Worm (Caenorhabditis elegans) whole organism, young adult: ENCODE results near the gene C33D3.4.

Source experiments
- B0035.1 ChIP-seq: sonication (generic microtip); optimal IDR thresholded peaks from 2 replicates; lab custom pipeline; 2016; ENCODE audit warnings: missing genetic modification characterization, mild to moderate bottlenecking, missing compliant biosample characterization, missing genotype, missing genetic modification reagents
- B0261.1 ChIP-seq: sonication (generic microtip); optimal IDR thresholded peaks from 2 replicates; lab custom pipeline; 2016; ENCODE audit warnings: mild to moderate bottlenecking, missing genetic modification characterization, moderate library complexity, missing compliant biosample characterization
- B0336.3 ChIP-seq: fragments of 200-800 bp; sonication (Bioruptor generic); IDR thresholded peaks from 2 replicates; pipeline ENCODE4 v1.3.6; 2022; ENCODE audit warnings: missing genetic modification characterization, missing compliant biosample characterization
- C06A6.2 ChIP-seq: fragments of 200-800 bp; sonication (Bioruptor generic); conservative IDR thresholded peaks from 2 replicates; pipeline ENCODE4 v1.3.6; 2022; ENCODE audit warnings: missing genetic modification characterization, missing compliant biosample characterization
- C17E4.6 ChIP-seq: fragments of 200-800 bp; sonication (Bioruptor generic); IDR thresholded peaks from 2 replicates; pipeline ENCODE4 v1.3.6; 2022; ENCODE audit warnings: missing genetic modification reagents, missing genetic modification characterization, missing compliant biosample characterization
- F39B2.1 ChIP-seq: fragments of 200-800 bp; sonication (Bioruptor generic); IDR thresholded peaks from 2 replicates; pipeline ENCODE4 v1.3.6; 2022; ENCODE audit warnings: missing genetic modification reagents, missing genetic modification characterization, missing compliant biosample characterization
- F55B11.4 ChIP-seq: sonication (generic microtip); optimal IDR thresholded peaks from 2 replicates; lab custom pipeline; 2016; ENCODE audit warnings: missing compliant biosample characterization, missing genetic modification characterization, borderline replicate concordance; ENCODE audit not compliant: insufficient read depth
- K11D2.4 ChIP-seq: fragments of 200-800 bp; sonication (Bioruptor generic); IDR thresholded peaks from 2 replicates; pipeline ENCODE4 v1.3.6; 2022; ENCODE audit warnings: missing genetic modification reagents, missing genetic modification characterization, missing compliant biosample characterization
- T07F8.4 ChIP-seq: sonication (generic microtip); optimal IDR thresholded peaks from 2 replicates; lab custom pipeline; 2016; ENCODE audit warnings: mild to moderate bottlenecking, missing genetic modification characterization, moderate library complexity, missing compliant biosample characterization
- T26A5.8 ChIP-seq: sonication (generic microtip); optimal IDR thresholded peaks from 2 replicates; lab custom pipeline; 2016; ENCODE audit warnings: missing genetic modification characterization, missing compliant biosample characterization
- Y56A3A.18 ChIP-seq: fragments of 200-800 bp; sonication (Bioruptor generic); IDR thresholded peaks from 2 replicates; pipeline ENCODE4 v1.3.6; 2022; ENCODE audit warnings: missing genetic modification reagents, missing genetic modification characterization, missing compliant biosample characterization
- Y67H2A.10 ChIP-seq: fragments of 200-800 bp; sonication (Bioruptor generic); conservative IDR thresholded peaks from 2 replicates; pipeline ENCODE4 v1.3.6; 2022; ENCODE audit warnings: missing genetic modification reagents, missing genetic modification characterization, missing compliant biosample characterization
- atf-7 ChIP-seq: sonication (generic microtip); optimal IDR thresholded peaks from 2 replicates; lab custom pipeline; 2017; ENCODE audit warnings: mild to moderate bottlenecking, missing genetic modification characterization, missing compliant biosample characterization
- cebp-1 ChIP-seq, 2 experiments: fragments of 200-800 bp in 1 of 2; sonication (Bioruptor generic) in 1 of 2; sonication (generic microtip) in 1 of 2; IDR thresholded peaks in 1 of 2; optimal IDR thresholded peaks in 1 of 2; 2 replicates each; pipeline versions ENCODE4 v1.3.6 to Lab custom; 2017 to 2022; ENCODE audit warnings: missing compliant biosample characterization in 2 of 2, missing genetic modification characterization in 2 of 2, mild to moderate bottlenecking in 1 of 2, missing genetic modification reagents in 1 of 2, moderate library complexity in 1 of 2
- cebp-2 ChIP-seq: fragments of 200-800 bp; sonication (Bioruptor generic); IDR thresholded peaks from 2 replicates; pipeline ENCODE4 v1.3.6; 2022; ENCODE audit warnings: missing genetic modification characterization, missing compliant biosample characterization
- ceh-100 ChIP-seq: fragments of 200-800 bp; sonication (Bioruptor generic); IDR thresholded peaks from 2 replicates; pipeline ENCODE4 v1.3.6; 2022; ENCODE audit warnings: missing genetic modification reagents, missing genetic modification characterization, missing compliant biosample characterization
- ceh-27 ChIP-seq: fragments of 200-800 bp; sonication (Bioruptor generic); optimal IDR thresholded peaks from 2 replicates; lab custom pipeline; 2018; ENCODE audit warnings: mild to moderate bottlenecking, missing genetic modification characterization, moderate library complexity, missing compliant biosample characterization
- ceh-40 ChIP-seq: fragments of 200-800 bp; sonication (Bioruptor generic); IDR thresholded peaks from 2 replicates; pipeline ENCODE4 v1.3.6; 2022; ENCODE audit warnings: missing genetic modification characterization, missing compliant biosample characterization
- ceh-91 ChIP-seq: fragments of 200-800 bp; sonication (Bioruptor generic); IDR thresholded peaks from 2 replicates; pipeline ENCODE4 v1.3.6; 2022; ENCODE audit warnings: missing genetic modification reagents, missing genetic modification characterization, missing compliant biosample characterization
- egl-18 ChIP-seq: fragments of 200-800 bp; sonication (Bioruptor generic); IDR thresholded peaks from 2 replicates; pipeline ENCODE4 v1.3.6; 2022; ENCODE audit warnings: missing genetic modification reagents, missing genetic modification characterization, missing compliant biosample characterization
- egl-44 ChIP-seq: fragments of 200-800 bp; sonication (Bioruptor generic); IDR thresholded peaks from 2 replicates; pipeline ENCODE4 v1.3.6; 2022; ENCODE audit warnings: missing genetic modification reagents, missing genetic modification characterization, missing compliant biosample characterization
- fkh-3 ChIP-seq: sonication (generic microtip); optimal IDR thresholded peaks from 2 replicates; lab custom pipeline; 2016; ENCODE audit warnings: mild to moderate bottlenecking, missing genetic modification characterization, missing compliant biosample characterization
- gei-17 ChIP-seq: fragments of 200-800 bp; sonication (Bioruptor generic); optimal IDR thresholded peaks from 2 replicates; lab custom pipeline; 2018; ENCODE audit warnings: mild to moderate bottlenecking, missing genetic modification characterization, missing compliant biosample characterization
- hmg-20 ChIP-seq: fragments of 200-800 bp; sonication (Bioruptor generic); IDR thresholded peaks from 2 replicates; pipeline ENCODE4 v1.3.6; 2022; ENCODE audit warnings: missing genetic modification reagents, missing genetic modification characterization, missing compliant biosample characterization
- lag-1 ChIP-seq: fragments of 200-800 bp; sonication (Bioruptor generic); IDR thresholded peaks from 2 replicates; pipeline ENCODE4 v1.3.6; 2022; ENCODE audit warnings: missing genetic modification reagents, missing genetic modification characterization, missing compliant biosample characterization
- lin-40 ChIP-seq: sonication (generic microtip); optimal IDR thresholded peaks from 2 replicates; lab custom pipeline; 2016; ENCODE audit warnings: missing genetic modification characterization, mild to moderate bottlenecking, missing compliant biosample characterization, missing genotype, missing genetic modification reagents
- madf-3 ChIP-seq: fragments of 200-800 bp; sonication (Bioruptor generic); IDR thresholded peaks from 2 replicates; pipeline ENCODE4 v1.3.6; 2022; ENCODE audit warnings: missing genetic modification reagents, missing genetic modification characterization, missing compliant biosample characterization
- madf-8 ChIP-seq: fragments of 200-800 bp; sonication (Bioruptor generic); conservative IDR thresholded peaks from 2 replicates; pipeline ENCODE4 v1.3.6; 2022; ENCODE audit warnings: missing genetic modification reagents, missing genetic modification characterization, missing compliant biosample characterization
- nfya-1 ChIP-seq: sonication (generic microtip); optimal IDR thresholded peaks from 2 replicates; lab custom pipeline; 2017; ENCODE audit warnings: antibody characterized with exemption, missing compliant biosample characterization, missing genetic modification characterization, borderline replicate concordance; ENCODE audit not compliant: insufficient read depth
- nhr-120 ChIP-seq: fragments of 200-800 bp; sonication (Bioruptor generic); IDR thresholded peaks from 2 replicates; pipeline ENCODE4 v1.3.6; 2022; ENCODE audit warnings: missing genetic modification characterization, missing compliant biosample characterization
- nhr-27 ChIP-seq: fragments of 200-800 bp; sonication (Bioruptor generic); optimal IDR thresholded peaks from 2 replicates; lab custom pipeline; 2018; ENCODE audit warnings: mild to moderate bottlenecking, missing genetic modification characterization, moderate library complexity, missing compliant biosample characterization
- pbrm-1 ChIP-seq: fragments of 200-800 bp; sonication (Bioruptor generic); IDR thresholded peaks from 2 replicates; pipeline ENCODE4 v1.3.6; 2022; ENCODE audit warnings: missing genetic modification reagents, missing genetic modification characterization, missing compliant biosample characterization
- repo-1 ChIP-seq: sonication (generic microtip); optimal IDR thresholded peaks from 2 replicates; lab custom pipeline; 2017; ENCODE audit warnings: mild to moderate bottlenecking, missing genetic modification characterization, missing compliant biosample characterization
- snpc-1.1 ChIP-seq: sonication (generic microtip); optimal IDR thresholded peaks from 2 replicates; lab custom pipeline; 2017; ENCODE audit warnings: missing genetic modification characterization, mild to moderate bottlenecking, missing compliant biosample characterization, antibody characterized with exemption, moderate library complexity, missing genotype, missing genetic modification reagents; ENCODE audit not compliant: insufficient read depth
- snpc-1.3 ChIP-seq: sonication (generic microtip); optimal IDR thresholded peaks from 2 replicates; lab custom pipeline; 2017; ENCODE audit warnings: missing genetic modification characterization, mild to moderate bottlenecking, missing compliant biosample characterization, antibody characterized with exemption, moderate library complexity, missing genotype, missing genetic modification reagents; ENCODE audit not compliant: insufficient read depth
- tbp1 ChIP-seq: fragments of 200-800 bp; sonication (Bioruptor generic); optimal IDR thresholded peaks from 2 replicates; lab custom pipeline; 2018; ENCODE audit warnings: mild to moderate bottlenecking, missing genetic modification characterization, missing compliant biosample characterization
- tbx-9 ChIP-seq: sonication (generic microtip); optimal IDR thresholded peaks from 2 replicates; lab custom pipeline; 2016; ENCODE audit warnings: borderline replicate concordance, missing genetic modification characterization, inconsistent platforms, missing compliant biosample characterization
- tlf-1 ChIP-seq: fragments of 200-800 bp; sonication (Bioruptor generic); optimal IDR thresholded peaks from 2 replicates; lab custom pipeline; 2018; ENCODE audit warnings: mild to moderate bottlenecking, missing genetic modification characterization, missing compliant biosample characterization
- unc-130 ChIP-seq: sonication (generic microtip); optimal IDR thresholded peaks from 2 replicates; lab custom pipeline; 2016; ENCODE audit warnings: missing genetic modification reagents, missing genetic modification characterization, missing compliant biosample characterization
- ztf-18 ChIP-seq: sonication (generic microtip); optimal IDR thresholded peaks from 2 replicates; lab custom pipeline; 2016; ENCODE audit warnings: missing genotype, mild to moderate bottlenecking, missing genetic modification characterization, missing compliant biosample characterization
- ztf-22 ChIP-seq: fragments of 200-800 bp; sonication (Bioruptor generic); optimal IDR thresholded peaks from 2 replicates; lab custom pipeline; 2018; ENCODE audit warnings: mild to moderate bottlenecking, missing genetic modification characterization, moderate library complexity, missing compliant biosample characterization
- ztf-6 ChIP-seq: fragments of 200-800 bp; sonication (Bioruptor generic); IDR thresholded peaks from 2 replicates; pipeline ENCODE4 v1.3.6; 2022; ENCODE audit warnings: missing genetic modification reagents, missing genetic modification characterization, missing compliant biosample characterization

The C33D3.4 gene

ce11 chrX:10482272-10482671 is 6.6 kb upstream of the C33D3.4 start:
- TF ChIP-seq ceh-91 (GFP tag; lab: Robert Waterston, UW) (no peak), tbx-9 (tag; lab: Kevin White, UChicago) (no peak), C17E4.6 (no peak), egl-18 (GFP tag; lab: Robert Waterston, UW) (no peak)

- TF ChIP-seq snpc-1.3 (tag; lab: Kevin White, UChicago), result no peak
- no peak for TF ChIP-seq repo-1 (tag; lab: Kevin White, UChicago)
- TF ChIP-seq B0336.3, result no peak
Measured at ce11 chrX:10485300-10485755, 3.5 kb upstream of the C33D3.4 start, which contains the start of gene C33D3.3. Gene C33D3.3 (plus strand): TSS chrX:10485350.

ce11 chrX:10491044-10491443 is 2.2 kb downstream of the C33D3.4 start, which contains the start of gene C33D3.5:
Gene C33D3.5 (plus strand): TSS chrX:10491344.
- TF ChIP-seq B0035.1 (tag; lab: Kevin White, UChicago) (no peak), unc-130 (GFP tag; lab: Kevin White, UChicago) (no peak), hmg-20 (GFP tag; lab: Robert Waterston, UW) (no peak), nhr-27 (tag; lab: Kevin White, UChicago) (no peak), repo-1 (tag; lab: Kevin White, UChicago) (no peak), ztf-22 (no peak), madf-8 (GFP tag; lab: Robert Waterston, UW) (no peak), egl-44 (no peak), T26A5.8 (tag; lab: Kevin White, UChicago) (no peak), nfya-1 (no peak), Y56A3A.18 (no peak), lag-1 (no peak), ztf-18 (tag; lab: Kevin White, UChicago) (no peak), ceh-40 (GFP tag; lab: Robert Waterston, UW) (no peak), ztf-6 (GFP tag; lab: Robert Waterston, UW) (no peak), F39B2.1 (GFP tag; lab: Robert Waterston, UW) (no peak), fkh-3 (tag; lab: Kevin White, UChicago) (no peak), cebp-2 (GFP tag; lab: Robert Waterston, UW) (no peak), pbrm-1 (no peak), lin-40 (tag; lab: Kevin White, UChicago) (no peak)

ce11 chrX:10491875-10492523 is 3.1 kb downstream of the C33D3.4 start:
- TF ChIP-seq ceh-40 (GFP tag; lab: Robert Waterston, UW) (no peak), cebp-1 (GFP tag; IDR thresholded peaks at IDR 0.05; lab: Robert Waterston, UW) (no peak), cebp-1 (tag; optimal IDR thresholded peaks at IDR 0.05; lab: Kevin White, UChicago) (no peak), B0261.1 (tag; lab: Kevin White, UChicago) (no peak), snpc-1.1 (tag; lab: Kevin White, UChicago) (no peak), tbp1 (GFP tag; lab: Kevin White, UChicago) (no peak), lag-1 (no peak), T07F8.4 (tag; lab: Kevin White, UChicago) (no peak), nfya-1 (no peak), repo-1 (tag; lab: Kevin White, UChicago) (no peak), tlf-1 (GFP tag; lab: Kevin White, UChicago) (no peak), ceh-27 (GFP tag; lab: Kevin White, UChicago) (no peak), K11D2.4 (no peak), nhr-120 (no peak), gei-17 (GFP tag; lab: Kevin White, UChicago) (no peak), C06A6.2 (GFP tag; lab: Robert Waterston, UW) (no peak), atf-7 (tag; lab: Kevin White, UChicago) (no peak), ceh-100 (GFP tag; lab: Robert Waterston, UW) (no peak), F55B11.4 (tag; lab: Kevin White, UChicago) (no peak), Y67H2A.10 (GFP tag; lab: Robert Waterston, UW) (no peak), madf-3 (no peak)
